Fruit fly (Drosophila melanogaster): ENCODE results near the gene CG31698.
"Not testable (repeated sequence)": the region's sequence is repeated elsewhere in the genome, so short reads cannot be mapped to it uniquely, and the experiment has no call there.

Gene CG31698

DNA sequence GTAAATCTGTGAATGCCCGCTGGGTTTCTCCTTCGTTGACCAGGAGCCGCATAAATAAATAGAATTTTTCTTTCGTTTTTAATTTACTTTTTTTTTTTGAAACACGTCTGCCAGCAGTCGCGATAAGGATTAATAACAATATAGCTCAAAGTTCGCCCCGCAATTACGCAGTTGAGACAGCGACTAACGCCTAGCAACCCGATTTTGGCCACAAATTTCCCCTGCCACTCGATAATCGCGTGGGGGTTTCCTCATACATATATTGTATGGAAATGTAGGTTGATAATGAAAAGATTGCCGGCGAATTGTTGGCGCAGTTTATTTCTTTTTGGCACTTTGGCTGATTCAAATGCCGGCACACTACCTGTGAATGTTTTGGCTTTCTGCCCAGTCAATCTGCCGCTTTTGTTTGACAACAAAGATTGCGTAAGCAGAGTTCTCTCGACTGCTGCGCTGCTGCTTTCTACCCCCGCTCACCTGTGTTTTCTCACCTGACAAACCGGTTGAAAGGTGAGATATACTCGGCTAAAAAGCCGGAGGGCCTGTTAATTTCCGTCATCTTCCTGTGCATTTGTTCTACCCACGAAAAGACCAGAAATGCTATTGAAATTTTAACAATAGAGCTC, 8.5 kb downstream of the CG31698 start (continued):
- TF ChIP-seq schlank (tag; optimal IDR thresholded peaks at IDR 0.05) (no peak), chinmo (GFP tag; IDR thresholded peaks at IDR 0.05; ENCODE audit: partially characterized antibody) (0 out of 4 replicates have a peak, but pooled peaks have one; percentile 51), CG34224 (GFP tag; IDR thresholded peaks at IDR 0.05; ENCODE audit: partially characterized antibody) (0 out of 3 replicates have a peak, but pooled peaks have one; percentile 32), Lim3 (GFP tag; IDR thresholded peaks at IDR 0.05) (no peak), sqz (GFP tag; optimal IDR thresholded peaks at IDR 0.05) (no peak), Myb (GFP tag; optimal IDR thresholded peaks at IDR 0.05) (no peak), sd (tag; optimal IDR thresholded peaks at IDR 0.05) (peak; percentile 10), Rfx (GFP tag; IDR thresholded peaks at IDR 0.05) (peak; percentile 31; the same call in 1 of the 2 replicates), CG14860 (GFP tag; IDR thresholded peaks at IDR 0.05; ENCODE audit: partially characterized antibody) (0 out of 3 replicates have a peak, but pooled peaks have one; percentile 24), ems (GFP tag; optimal IDR thresholded peaks at IDR 0.05) (no peak)

DNA sequence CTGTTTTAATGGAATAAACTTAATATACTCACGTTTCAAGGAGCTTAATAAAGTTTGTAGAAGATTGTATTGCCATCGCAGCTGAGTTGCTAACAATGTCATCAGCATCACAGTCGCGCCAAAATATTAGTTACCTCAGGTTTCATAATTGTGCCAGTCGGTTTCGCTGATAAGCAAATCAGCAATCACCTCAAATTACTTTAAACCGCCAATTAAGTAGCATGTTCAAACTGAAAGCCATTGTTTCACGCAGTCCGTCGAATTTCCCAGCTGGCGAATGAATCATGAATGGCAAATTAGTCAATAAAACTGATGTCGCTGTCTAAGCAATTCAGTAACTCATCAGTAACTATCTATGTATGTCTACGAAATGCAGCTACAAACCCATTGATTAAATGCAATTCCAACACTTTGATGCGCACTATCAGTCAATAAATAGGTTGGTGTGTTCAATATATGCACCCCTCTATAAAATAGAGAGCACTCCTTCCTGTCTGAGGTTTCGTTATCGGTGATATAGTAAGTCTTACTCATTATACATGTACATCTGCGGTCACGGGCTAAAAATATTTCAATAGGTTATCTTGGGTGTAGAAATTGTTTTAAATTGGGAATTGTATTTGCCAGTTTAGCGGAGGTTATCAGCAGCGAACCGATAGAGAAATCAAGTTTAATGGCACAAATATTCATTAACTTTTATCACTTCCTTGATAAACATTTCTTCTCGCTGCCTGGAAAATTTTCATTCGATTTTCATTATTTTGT, 9.2 kb downstream of the CG31698 start:
- no peak for TF ChIP-seq D (optimal IDR thresholded peaks at IDR 0.05)
- no peak for TF ChIP-seq D (GFP tag; optimal IDR thresholded peaks at IDR 0.05)
- no peak for TF ChIP-seq nom (GFP tag; optimal IDR thresholded peaks at IDR 0.05)
- no peak for TF ChIP-seq CG12744 (GFP tag; optimal IDR thresholded peaks at IDR 0.05)
- no peak for TF ChIP-seq Vsx1 (GFP tag; optimal IDR thresholded peaks at IDR 0.05)
- TF ChIP-seq Hr78 (GFP tag; optimal IDR thresholded peaks at IDR 0.05), result peak in 1 of 2 experiments; percentile 20
- no peak for TF ChIP-seq CG12391 (tag; optimal IDR thresholded peaks at IDR 0.05)
- TF ChIP-seq eve (GFP tag; optimal IDR thresholded peaks at IDR 0.05), result peak in 1 of 2 experiments; percentile 26
- TF ChIP-seq CG5180 (GFP tag; optimal IDR thresholded peaks at IDR 0.05), result no peak
- TF ChIP-seq Deaf1 (tag; optimal IDR thresholded peaks at IDR 0.05), result no peak
- peak; percentile 53 for TF ChIP-seq CG34376 (GFP tag; optimal IDR thresholded peaks at IDR 0.05)
- TF ChIP-seq CG7786 (GFP tag; optimal IDR thresholded peaks at IDR 0.05), result no peak
- TF ChIP-seq crol (GFP tag; IDR thresholded peaks at IDR 0.05), result no peak
- TF ChIP-seq CG4730 (GFP tag; IDR thresholded peaks at IDR 0.05), result no peak
- TF ChIP-seq CG4707 (GFP tag; optimal IDR thresholded peaks at IDR 0.05), result no peak

DNA sequence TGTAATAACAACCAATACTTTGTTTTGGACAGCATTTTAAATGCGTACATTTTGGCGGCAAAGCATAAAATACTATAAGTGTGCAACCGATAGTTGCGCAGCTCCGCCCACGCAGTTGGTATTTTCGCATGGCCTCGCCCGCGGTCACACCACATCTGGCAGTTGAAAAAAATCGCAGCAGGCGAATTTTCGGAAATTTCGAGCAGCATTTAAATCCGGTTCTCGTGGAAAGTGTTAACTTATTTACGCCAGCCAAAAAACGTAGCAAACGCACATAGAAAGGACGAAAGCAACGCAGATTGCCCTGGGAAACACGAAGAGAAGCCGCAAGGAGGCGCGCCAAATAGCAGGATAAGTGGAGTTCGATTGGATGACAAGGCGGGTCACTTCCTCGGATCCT, 10.2 kb downstream of the CG31698 start, which contains the start of gene Hydr2:
Gene Hydr2 (plus strand): TSS at position 156 of the 400 bp plus-strand sequence.
- TF ChIP-seq pzg (GFP tag; optimal IDR thresholded peaks at IDR 0.05), result peak; percentile 36
- TF ChIP-seq nom (GFP tag; optimal IDR thresholded peaks at IDR 0.05), result peak; percentile 25
- TF ChIP-seq YL-1 (GFP tag; optimal IDR thresholded peaks at IDR 0.05), result peak; percentile 34
- TF ChIP-seq BEAF-32 (GFP tag; optimal IDR thresholded peaks at IDR 0.05), result peak; percentile 46
- peak; percentile 70 for TF ChIP-seq MESR4 (GFP tag; optimal IDR thresholded peaks at IDR 0.05)
- TF ChIP-seq CG17186 (GFP tag; optimal IDR thresholded peaks at IDR 0.05), result peak; percentile 12
- not testable (repeated sequence) for TF ChIP-seq CG8290 (GFP tag; optimal IDR thresholded peaks at IDR 0.05)
- TF ChIP-seq CG8290 (tag; optimal IDR thresholded peaks at IDR 0.05), result peak in 1 of 2 experiments; percentile 17
- TF ChIP-seq ewg (GFP tag; optimal IDR thresholded peaks at IDR 0.05), result peak; percentile 59
- peak; percentile 54 for TF ChIP-seq gfzf (GFP tag; optimal IDR thresholded peaks at IDR 0.05)
- TF ChIP-seq sqz (GFP tag; optimal IDR thresholded peaks at IDR 0.05), result peak; percentile 78
- TF ChIP-seq Fer1 (GFP tag; optimal IDR thresholded peaks at IDR 0.05), result peak; percentile 24
- peak; percentile 16 for TF ChIP-seq CG4617 (GFP tag; optimal IDR thresholded peaks at IDR 0.05; ENCODE audit: borderline replicate concordance)
- peak; percentile 11 for TF ChIP-seq Med (GFP tag)
- TF ChIP-seq sens (GFP tag), result peak; percentile 27
- peak; percentile 25 for TF ChIP-seq CG9797 (GFP tag; optimal IDR thresholded peaks at IDR 0.05)
- peak; percentile 72 for TF ChIP-seq Jarid2 (GFP tag; optimal IDR thresholded peaks at IDR 0.05)
- TF ChIP-seq Dp (GFP tag; optimal IDR thresholded peaks at IDR 0.05), result peak; percentile 33

Data from whole organism, embryonic.